Fruit fly (Drosophila melanogaster) S2 (cell line): ENCODE results near the gene CG43095.

Experiments used
- CG8478 ChIP-seq: fragments of >200 bp; optimal IDR thresholded peaks from 2 replicates; lab custom pipeline; 2018
- CTCF ChIP-seq, 2 experiments: fragments of >200 bp; optimal IDR thresholded peaks; 2 replicates each; lab custom pipeline; 2018

CG43095 gene

DNA sequence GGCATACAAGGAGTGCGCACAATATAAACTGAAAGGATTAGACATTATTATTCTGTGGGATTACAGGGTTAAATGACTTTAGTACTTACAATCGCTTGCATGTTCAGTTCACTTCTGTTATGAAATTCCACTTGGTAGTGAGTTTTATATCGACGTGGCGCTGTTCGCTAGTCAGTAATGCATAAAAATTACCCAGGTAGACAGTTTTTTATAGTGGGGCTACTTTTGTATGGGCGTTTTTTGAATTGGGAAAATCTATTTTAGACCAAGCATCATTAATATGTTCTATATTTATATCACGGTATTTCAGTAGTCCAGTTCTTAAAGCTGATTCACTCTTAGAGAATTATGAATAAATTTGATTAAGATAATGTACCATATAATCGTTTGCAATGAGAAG is at the start of gene CG43095:
Gene CG43095 (minus strand): TSS at position 101 of the 400 bp plus-strand sequence.
- TF ChIP-seq CG8478 (no peak), CTCF (optimal IDR thresholded peaks at IDR 0.05; lab: Kevin White, UChicago) (no peak)

DNA sequence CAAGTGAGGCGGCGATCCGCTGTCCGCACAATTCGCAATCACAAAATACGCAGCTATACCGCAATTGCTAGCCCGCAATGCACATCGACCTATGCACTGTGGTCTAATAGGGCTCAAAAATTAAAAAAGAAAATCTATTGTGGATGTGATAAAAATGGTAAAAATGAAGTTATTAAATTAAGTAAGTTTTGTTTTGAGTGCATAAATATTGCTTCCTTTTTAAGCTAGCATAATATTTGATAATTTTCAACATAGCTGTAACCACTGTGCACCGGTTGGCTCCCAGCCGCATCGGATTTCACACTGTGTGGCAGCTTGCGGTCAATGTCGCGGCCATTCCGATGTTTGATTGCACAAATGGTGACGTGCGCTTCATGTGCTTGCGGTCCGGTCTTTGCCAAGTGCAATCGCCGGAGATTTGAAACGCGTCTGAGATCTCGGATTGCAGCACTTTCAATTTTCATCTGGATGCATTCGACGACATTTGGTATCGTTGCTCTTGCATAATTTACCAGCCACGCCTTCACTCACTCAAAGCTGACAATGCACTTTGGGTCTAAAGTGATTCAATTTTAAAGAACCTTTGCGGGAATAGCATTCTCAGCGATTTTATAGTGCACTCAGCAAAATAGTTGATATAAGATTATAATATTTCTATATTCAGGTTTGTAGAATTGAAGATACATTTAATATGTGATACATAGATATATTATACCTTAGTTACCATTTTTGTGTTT is 45.0 kb upstream of the CG43095 start:
- no peak for TF ChIP-seq CTCF (optimal IDR thresholded peaks at IDR 0.05; lab: Kevin White, UChicago)
- TF ChIP-seq CG8478, result no peak

DNA sequence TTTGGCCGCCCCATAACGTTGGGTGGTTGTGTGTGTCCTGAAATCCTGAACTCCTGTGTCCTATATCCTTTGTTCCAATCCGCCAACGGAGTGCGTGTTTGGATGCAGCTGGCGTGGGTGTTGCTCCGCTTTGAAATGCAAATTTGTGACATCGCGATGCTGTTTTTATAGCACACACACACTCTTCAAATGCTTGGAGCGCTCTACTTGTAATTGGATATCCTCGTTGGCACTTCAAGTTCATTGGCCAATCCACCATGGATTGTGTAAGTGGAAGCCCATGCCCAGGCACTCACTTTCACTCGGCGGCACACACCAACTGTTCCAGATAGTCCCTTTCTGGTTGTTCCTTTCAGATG is 44.5 kb upstream of the CG43095 start, which contains the start of gene CG13840:
Gene CG13840 (minus strand): TSS at position 101 of the 359 bp plus-strand sequence.
- TF ChIP-seq CG8478 (no peak), CTCF (optimal IDR thresholded peaks at IDR 0.05; lab: Kevin White, UChicago) (no peak)

DNA sequence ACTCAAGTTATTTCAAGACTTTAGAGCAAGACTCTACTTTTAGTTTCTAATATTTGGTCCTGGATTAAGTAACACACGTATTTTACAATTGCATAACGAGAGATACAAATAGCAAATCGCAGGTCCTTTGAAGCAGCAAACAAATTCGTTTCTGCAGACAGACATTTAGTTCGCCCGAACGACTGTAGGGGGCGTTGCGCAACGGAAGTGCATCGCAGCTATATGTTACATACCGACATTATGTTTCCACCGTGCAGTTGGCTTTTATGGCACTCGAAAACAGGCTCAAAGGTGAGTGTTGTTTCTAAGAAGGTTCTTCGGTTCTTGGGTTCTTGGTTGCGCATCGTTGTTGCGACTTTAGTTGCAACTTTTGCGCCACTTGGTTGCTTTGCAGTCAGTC is 38.7 kb upstream of the CG43095 start:
- TF ChIP-seq CTCF (optimal IDR thresholded peaks at IDR 0.05; lab: Kevin White, UChicago), result peak; percentile 62 to 66
- TF ChIP-seq CG8478, result no peak

DNA sequence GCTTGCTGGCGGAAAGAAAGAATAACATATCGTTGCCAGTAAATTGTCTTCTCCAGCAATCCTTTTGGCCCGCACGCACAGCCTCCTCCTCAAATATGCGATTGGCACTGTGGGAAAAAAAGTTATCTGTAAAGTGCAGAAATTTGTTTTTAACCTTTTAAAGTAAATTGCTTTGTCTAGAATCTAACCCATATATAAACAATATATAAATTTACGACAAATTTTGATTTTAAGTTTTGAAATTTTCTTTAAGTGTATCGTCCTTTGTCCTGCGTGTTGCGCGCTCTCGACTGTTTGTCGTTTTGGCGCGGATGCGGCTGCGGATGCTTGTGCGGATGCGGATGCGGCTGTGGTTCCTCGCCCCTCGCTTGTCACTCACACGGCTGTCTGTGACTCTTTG is 35.6 kb upstream of the CG43095 start:
- TF ChIP-seq CTCF (optimal IDR thresholded peaks at IDR 0.05; lab: Kevin White, UChicago) (no peak), CG8478 (no peak)

DNA sequence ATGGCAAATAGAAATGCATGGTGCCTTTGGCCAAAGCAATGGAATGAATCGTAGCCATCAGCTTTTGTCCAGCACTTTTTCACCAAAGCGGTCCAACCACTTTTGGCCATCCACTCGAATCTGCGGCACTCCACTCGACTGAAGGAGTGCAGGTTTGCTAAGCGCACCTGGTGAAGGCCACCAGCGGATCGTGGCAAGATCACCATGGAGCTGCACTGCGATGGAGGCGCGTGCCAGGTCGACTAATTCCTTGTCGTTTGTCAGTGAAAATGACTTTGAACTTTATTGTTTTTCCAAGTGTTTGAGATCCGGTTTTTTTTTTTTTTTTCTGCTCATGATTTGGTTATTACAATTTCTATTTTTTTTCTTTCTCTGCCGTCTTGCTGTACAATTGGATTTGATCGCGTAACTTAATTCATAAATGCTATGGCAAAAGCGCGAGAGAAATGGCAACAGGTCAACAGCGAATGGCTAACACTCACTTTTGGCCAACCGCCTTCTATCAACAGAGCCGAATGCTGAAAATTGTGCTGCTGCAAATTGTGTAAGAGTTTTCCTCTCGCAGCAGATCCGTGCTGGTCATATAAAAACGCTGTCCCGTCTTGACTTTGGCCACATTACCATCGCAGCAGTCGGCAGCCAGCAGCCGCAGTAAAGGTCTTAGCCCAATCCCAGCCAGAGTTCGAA is 32.2 kb upstream of the CG43095 start, which contains the start of gene CG7031:
Gene CG7031 (plus strand): TSS at position 637 of the 687 bp plus-strand sequence.
- TF ChIP-seq CTCF (optimal IDR thresholded peaks at IDR 0.05; lab: Kevin White, UChicago) (no peak), CG8478 (no peak)

DNA sequence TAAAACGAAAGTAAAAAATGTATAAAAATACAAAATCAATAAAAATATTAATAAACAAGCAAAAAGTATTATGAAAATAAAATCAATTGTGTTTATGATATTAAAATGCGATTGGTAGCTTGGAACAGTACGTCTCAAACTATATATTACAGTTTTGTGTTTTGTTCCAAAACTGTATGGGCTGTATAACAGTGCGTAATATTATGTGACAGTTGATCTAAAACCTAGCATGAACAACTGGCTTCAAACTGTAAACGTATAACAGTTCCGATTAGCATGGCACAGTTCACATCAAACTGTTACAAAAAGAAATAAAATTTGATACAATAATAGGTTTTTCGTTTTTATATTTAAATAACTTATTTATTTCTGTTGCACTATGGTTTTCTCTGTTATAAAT is 22.4 kb upstream of the CG43095 start:
- no peak for TF ChIP-seq CG8478
- TF ChIP-seq CTCF (optimal IDR thresholded peaks at IDR 0.05; lab: Kevin White, UChicago), result peak; percentile 56 to 78

DNA sequence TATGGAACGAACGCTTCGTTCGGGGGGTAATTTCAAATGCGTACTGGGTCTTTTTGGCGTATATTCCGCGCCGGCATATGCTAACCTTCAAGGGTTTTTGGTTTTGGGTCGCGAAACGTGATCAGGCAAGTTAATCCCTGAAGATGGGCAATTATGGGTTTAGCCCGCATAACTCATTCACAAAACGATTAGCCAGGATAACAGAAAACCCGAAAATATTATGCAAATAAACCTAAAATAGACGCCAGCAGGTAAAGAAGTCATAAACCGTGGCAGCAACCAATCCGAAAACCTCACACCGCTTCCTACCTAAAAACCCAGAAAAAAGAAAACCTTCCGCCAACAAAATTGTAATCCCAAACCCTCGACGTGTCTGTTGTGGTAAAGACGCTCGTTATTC is 17.5 kb upstream of the CG43095 start:
- TF ChIP-seq CG8478 (no peak), CTCF (optimal IDR thresholded peaks at IDR 0.05; lab: Kevin White, UChicago) (no peak)

DNA sequence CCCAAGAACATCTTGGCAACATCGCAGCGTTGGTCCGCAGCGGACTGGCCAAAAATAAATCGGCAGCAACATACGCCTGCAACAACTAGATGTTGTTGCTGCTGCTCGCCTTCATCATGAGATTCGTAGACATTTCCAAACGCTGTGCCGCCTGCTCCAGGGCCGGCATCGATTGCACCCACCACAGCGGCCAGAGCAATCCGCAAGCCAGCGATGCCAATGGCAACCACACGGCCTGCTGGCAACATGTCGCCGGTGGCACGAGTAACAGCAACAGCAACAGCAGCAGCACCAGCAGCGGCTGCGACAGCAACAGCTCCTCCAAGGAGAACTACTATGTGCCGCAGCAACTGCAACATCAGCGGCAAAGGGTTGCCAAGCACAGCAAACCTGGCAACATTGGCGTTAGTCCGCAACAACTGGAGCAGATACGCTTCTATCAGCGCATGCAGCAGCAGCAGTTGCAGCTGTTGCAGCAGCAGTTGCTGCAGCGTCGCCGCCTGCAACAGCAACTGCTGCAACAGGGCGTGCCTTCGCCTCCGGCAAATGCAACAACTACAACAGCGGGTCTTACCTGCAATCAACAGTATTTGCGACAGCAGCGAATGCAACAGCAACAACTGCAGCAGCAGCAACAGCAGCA is 13.2 kb upstream of the CG43095 start:
- TF ChIP-seq CTCF (optimal IDR thresholded peaks at IDR 0.05; lab: Kevin White, UChicago), result no peak
- TF ChIP-seq CG8478, result no peak

DNA sequence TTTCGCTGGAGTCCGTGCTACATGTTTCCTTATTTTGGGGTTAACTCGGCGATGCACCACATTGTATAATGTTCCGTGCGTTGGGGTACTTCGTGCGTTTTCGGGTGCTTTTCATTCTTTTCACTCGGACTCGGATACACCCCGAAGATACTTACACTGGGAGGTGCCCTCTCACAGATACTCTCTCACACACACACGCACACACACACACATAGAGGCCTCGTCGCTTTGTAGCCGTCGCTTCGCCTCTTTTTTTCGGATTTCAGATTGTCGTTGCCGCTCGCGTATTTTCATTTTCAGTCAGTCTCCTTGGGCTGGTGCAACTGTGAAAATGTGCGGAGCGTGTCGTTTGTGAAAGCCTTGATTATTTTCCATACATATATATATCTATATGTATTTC is 9.8 kb upstream of the CG43095 start:
- TF ChIP-seq CG8478 (no peak), CTCF (optimal IDR thresholded peaks at IDR 0.05; lab: Kevin White, UChicago) (no peak)

DNA sequence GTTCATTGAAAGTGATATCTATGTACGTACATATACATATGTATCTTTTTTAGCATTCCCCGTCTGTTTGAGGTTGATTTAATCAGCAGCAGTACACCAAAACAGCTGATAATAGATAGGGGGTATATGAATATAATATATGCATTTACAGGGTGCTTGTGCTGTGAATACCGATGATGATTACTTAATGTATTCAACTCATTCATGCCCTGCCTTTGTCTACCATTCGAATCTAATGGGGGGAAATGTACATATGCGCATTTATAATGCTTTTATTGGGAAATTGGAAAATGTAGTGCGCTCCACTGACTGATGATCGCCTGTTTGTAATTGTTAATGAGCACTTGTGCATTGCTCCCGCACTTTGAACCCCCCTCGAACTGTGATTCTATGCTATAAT is 8.6 kb upstream of the CG43095 start:
- TF ChIP-seq CG8478, result no peak
- TF ChIP-seq CTCF (optimal IDR thresholded peaks at IDR 0.05; lab: Kevin White, UChicago), result no peak

DNA sequence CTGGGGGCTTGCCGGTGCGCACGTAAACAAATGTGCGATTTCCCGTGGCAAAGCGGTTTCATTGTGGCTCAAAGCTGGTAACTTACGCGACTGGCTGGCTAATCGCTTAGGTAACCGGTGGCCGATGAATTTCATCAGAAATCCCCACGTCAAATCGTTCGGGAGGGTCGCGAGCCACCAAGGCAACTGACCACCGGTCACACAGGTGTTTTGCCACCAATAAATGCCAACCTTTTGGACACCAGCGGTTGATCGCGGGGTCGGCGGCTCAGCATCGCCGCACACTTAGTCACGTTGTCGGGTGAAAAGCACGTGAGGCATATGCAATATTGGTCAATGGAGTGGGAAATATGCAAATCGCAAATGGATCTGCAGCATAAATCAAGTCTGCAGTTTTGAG is 4.9 kb upstream of the CG43095 start:
- TF ChIP-seq CG8478 (no peak), CTCF (optimal IDR thresholded peaks at IDR 0.05; lab: Kevin White, UChicago) (no peak)

DNA sequence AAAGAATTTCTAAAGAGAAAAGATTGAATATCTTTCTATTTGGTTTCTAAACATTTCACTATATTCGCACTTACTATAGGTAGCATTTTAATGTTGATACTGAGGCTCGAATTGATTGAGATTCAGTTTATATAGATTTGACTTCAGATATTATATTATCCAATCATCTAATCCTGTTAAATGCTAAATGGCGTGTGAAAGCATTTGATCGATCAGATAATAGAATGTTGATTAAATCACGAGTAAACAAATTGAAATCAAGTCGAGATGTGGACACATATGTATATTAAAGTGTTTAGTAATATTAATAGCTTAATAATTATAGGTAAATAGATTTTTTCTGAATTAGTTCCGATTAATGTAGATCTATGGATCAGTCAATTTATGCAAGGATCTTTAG is 683 bp downstream of the CG43095 start, which contains the start of gene CG43094:
Gene CG43094 (minus strand): TSS at position 101 of the 400 bp plus-strand sequence.
- no peak for TF ChIP-seq CTCF (optimal IDR thresholded peaks at IDR 0.05; lab: Kevin White, UChicago)

DNA sequence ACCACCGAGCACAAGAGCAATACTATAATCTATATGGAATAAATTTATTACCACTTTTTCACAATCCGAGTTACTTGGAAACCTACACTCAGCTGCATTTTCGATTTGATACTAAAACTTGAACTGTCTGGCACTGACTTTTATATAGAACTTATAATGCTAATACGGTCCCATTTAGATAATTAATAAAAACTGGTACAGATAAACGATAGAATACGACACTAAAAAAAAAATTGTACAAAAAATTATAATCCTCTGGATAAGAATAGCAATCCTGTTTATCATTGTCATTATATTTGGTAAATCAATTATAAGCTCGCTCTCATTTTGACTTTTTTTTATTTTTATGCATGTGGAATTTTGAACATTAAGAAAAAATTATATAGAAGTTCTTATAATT is 1.4 kb downstream of the CG43095 start, which contains the start of gene CG43093:
Gene CG43093 (minus strand): TSS at position 101 of the 400 bp plus-strand sequence.
- TF ChIP-seq CTCF (optimal IDR thresholded peaks at IDR 0.05; lab: Kevin White, UChicago) (no peak), CG8478 (no peak)

DNA sequence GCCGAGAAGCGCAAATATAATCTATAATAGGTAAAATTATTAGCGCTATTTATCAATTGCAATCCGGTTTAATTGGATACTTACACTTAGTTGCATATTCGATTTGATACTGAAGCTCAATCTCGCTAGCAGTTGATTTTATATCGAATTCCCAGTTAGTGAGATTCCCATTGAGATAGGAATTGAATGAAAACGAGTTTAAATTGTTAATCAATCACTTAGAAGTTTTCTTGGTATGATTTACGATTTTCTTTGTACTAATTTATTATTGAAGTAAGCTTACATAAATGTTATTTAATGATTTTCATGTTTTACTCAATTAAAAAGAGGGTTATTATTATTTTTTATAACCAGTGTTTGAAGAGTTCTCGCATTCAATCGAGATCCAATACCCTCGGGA is 2.0 kb downstream of the CG43095 start, which contains the start of gene CG43092:
Gene CG43092 (minus strand): TSS at position 101 of the 400 bp plus-strand sequence.
- TF ChIP-seq CG8478 (no peak), CTCF (optimal IDR thresholded peaks at IDR 0.05; lab: Kevin White, UChicago) (no peak)

DNA sequence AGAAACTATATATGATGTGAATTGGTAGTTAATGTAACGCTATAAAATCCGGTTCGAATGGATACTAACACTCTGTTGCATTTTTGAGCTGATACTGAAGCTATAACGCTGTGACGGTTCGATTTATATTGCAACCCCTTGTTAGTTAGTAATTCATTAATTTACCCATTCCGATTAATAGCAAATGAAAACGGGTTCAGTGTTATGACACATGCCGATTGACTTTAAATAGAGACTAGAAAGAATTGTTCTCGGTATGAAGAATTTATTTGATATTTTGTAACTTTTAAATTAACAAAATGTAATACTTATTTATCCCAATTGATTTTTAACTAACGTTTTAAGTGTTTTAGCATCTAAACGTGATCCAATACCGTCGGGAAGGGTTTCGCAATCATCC is 2.9 kb downstream of the CG43095 start, which contains the start of gene CG43091:
Gene CG43091 (minus strand): TSS at position 101 of the 400 bp plus-strand sequence.
- TF ChIP-seq CG8478 (no peak), CTCF (optimal IDR thresholded peaks at IDR 0.05; lab: Kevin White, UChicago) (no peak)
